Fruit fly (Drosophila melanogaster): ENCODE measurements around the gene CG15765.

CG15765 gene

DNA sequence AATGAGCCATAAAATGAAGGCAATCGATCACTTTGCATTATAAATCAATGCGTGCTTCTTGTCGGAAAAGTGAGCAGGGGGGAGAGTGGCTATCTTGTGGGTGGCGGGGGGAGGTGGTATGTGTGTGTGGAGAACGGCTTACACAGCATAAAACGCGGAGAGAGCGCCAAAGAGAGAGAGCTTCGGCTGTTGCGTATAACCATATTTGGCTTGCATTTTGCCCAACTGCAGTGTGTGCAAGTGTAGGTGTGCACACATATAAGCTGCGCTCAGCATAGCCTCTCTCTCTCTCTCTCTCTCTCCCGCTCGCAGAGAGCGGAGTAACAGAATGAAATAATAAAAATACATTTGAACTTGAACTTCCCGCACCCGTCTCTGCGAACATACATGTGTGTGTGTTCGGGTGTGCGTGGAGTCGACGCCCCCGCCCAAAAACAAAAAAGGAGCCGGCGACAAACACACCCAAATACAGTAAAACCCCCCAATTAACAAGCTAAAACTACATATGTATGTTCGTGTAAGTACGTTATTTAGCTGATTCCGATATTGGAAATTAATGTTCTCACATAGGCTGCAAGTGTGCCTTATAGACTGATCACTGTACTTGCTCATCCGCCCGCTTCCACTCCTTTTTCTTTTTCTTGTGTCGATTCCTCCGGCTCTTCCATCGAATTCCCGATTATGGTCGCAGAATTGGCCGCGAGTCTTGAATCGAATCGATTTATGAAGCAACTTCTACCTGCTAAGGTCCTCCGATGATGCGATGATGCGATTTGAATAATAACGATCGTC lies 68.6 kb downstream of the CG15765 start (continued):
- TF ChIP-seq vfl (GFP tag; optimal IDR thresholded peaks at IDR 0.05) = no peak
- TF ChIP-seq NFAT (GFP tag; IDR thresholded peaks at IDR 0.05) = no peak
- no peak for TF ChIP-seq CG14014 (GFP tag; IDR thresholded peaks at IDR 0.05)
- TF ChIP-seq hth (optimal IDR thresholded peaks at IDR 0.05) = no peak
- no peak for TF ChIP-seq gfzf (GFP tag; optimal IDR thresholded peaks at IDR 0.05)
- no peak for TF ChIP-seq CG3838 (GFP tag; optimal IDR thresholded peaks at IDR 0.05)
- no peak for TF ChIP-seq lmd (GFP tag; IDR thresholded peaks at IDR 0.05)
- no peak for TF ChIP-seq Lhr (GFP tag; optimal IDR thresholded peaks at IDR 0.05)
- peak; percentile 0 for TF ChIP-seq CG2120 (GFP tag; optimal IDR thresholded peaks at IDR 0.05)
- TF ChIP-seq Atf6 (GFP tag; IDR thresholded peaks at IDR 0.05) = no peak
- no peak for TF ChIP-seq repo (GFP tag; optimal IDR thresholded peaks at IDR 0.05)
- 0 out of 2 replicates have a peak, but pooled peaks have one; percentile 9 for TF ChIP-seq CG32767 (GFP tag; IDR thresholded peaks at IDR 0.05)
- TF ChIP-seq dimm (GFP tag; IDR thresholded peaks at IDR 0.05) = no peak
- no peak for TF ChIP-seq CG16779 (GFP tag; IDR thresholded peaks at IDR 0.05)
- TF ChIP-seq CG17802 (tag; optimal IDR thresholded peaks at IDR 0.05) = no peak
- no peak for TF ChIP-seq CG11398 (GFP tag; optimal IDR thresholded peaks at IDR 0.05)
- TF ChIP-seq chif (GFP tag; optimal IDR thresholded peaks at IDR 0.05) = peak in 1 of 2 experiments; percentile 31
- TF ChIP-seq sens (GFP tag) = peak; percentile 91
- TF ChIP-seq Neu2 (GFP tag; optimal IDR thresholded peaks at IDR 0.05; ENCODE audit: borderline replicate concordance) = no peak
- TF ChIP-seq CG2889 (GFP tag; IDR thresholded peaks at IDR 0.05) = no peak
- no peak for TF ChIP-seq mirr (GFP tag; optimal IDR thresholded peaks at IDR 0.05)
- TF ChIP-seq kni (GFP tag; optimal IDR thresholded peaks at IDR 0.05) = peak; percentile 64
- no peak for TF ChIP-seq Rfx (GFP tag; IDR thresholded peaks at IDR 0.05)
- no peak for TF ChIP-seq maf-S (GFP tag; optimal IDR thresholded peaks at IDR 0.05)
- no peak for TF ChIP-seq CG5180 (GFP tag; optimal IDR thresholded peaks at IDR 0.05)
- peak; percentile 60 for TF ChIP-seq nom (GFP tag; optimal IDR thresholded peaks at IDR 0.05)
- TF ChIP-seq CG7928 (GFP tag; optimal IDR thresholded peaks at IDR 0.05) = no peak
- TF ChIP-seq ranshi (GFP tag; IDR thresholded peaks at IDR 0.05) = no peak
- no peak for TF ChIP-seq Lim3 (GFP tag; IDR thresholded peaks at IDR 0.05)
- no peak for TF ChIP-seq exex (tag; optimal IDR thresholded peaks at IDR 0.05)
- no peak for TF ChIP-seq mam (GFP tag; optimal IDR thresholded peaks at IDR 0.05)
- no peak for TF ChIP-seq wor (GFP tag; IDR thresholded peaks at IDR 0.05)
- TF ChIP-seq D (optimal IDR thresholded peaks at IDR 0.05) = no peak
- no peak for TF ChIP-seq D (GFP tag; optimal IDR thresholded peaks at IDR 0.05)
- peak; percentile 85 for TF ChIP-seq Med (GFP tag)
- no peak for TF ChIP-seq CG2199 (GFP tag; IDR thresholded peaks at IDR 0.05)
- no peak for TF ChIP-seq tna (GFP tag; IDR thresholded peaks at IDR 0.05; ENCODE audit: partially characterized antibody)
- no peak for TF ChIP-seq CG3065 (GFP tag; optimal IDR thresholded peaks at IDR 0.05)
- TF ChIP-seq bigmax (GFP tag; optimal IDR thresholded peaks at IDR 0.05) = no peak
- no peak for TF ChIP-seq Deaf1 (tag; optimal IDR thresholded peaks at IDR 0.05)
- no peak for TF ChIP-seq cato (GFP tag; optimal IDR thresholded peaks at IDR 0.05; ENCODE audit: borderline replicate concordance)
- no peak for TF ChIP-seq ac (GFP tag; optimal IDR thresholded peaks at IDR 0.05)
- TF ChIP-seq Doc3 (GFP tag; IDR thresholded peaks at IDR 0.05; ENCODE audit: partially characterized antibody) = no peak
- TF ChIP-seq corto (GFP tag; optimal IDR thresholded peaks at IDR 0.05) = peak; percentile 65
- no peak for TF ChIP-seq sc (optimal IDR thresholded peaks at IDR 0.05)
- no peak for TF ChIP-seq sc (GFP tag; optimal IDR thresholded peaks at IDR 0.05)
- no peak for TF ChIP-seq fd3F (GFP tag; optimal IDR thresholded peaks at IDR 0.05)
- no peak for TF ChIP-seq CG12299 (tag; optimal IDR thresholded peaks at IDR 0.05)
- no peak for TF ChIP-seq CG13296 (GFP tag; optimal IDR thresholded peaks at IDR 0.05)
- no peak for TF ChIP-seq Max (GFP tag; optimal IDR thresholded peaks at IDR 0.05)
- TF ChIP-seq nmo (GFP tag; optimal IDR thresholded peaks at IDR 0.05) = peak; percentile 17
